Worm (Caenorhabditis elegans) whole organism, midembryonic: ENCODE data around the gene cec-6.

Source experiments
- T22C8.4 ChIP-seq: fragments of 200-800 bp; sonication (Bioruptor generic); IDR thresholded peaks from 2 replicates; pipeline ENCODE4 v1.3.6; 2022; ENCODE audit warnings: missing genetic modification characterization, missing compliant biosample characterization
- cog-1 ChIP-seq: sonication (generic microtip); optimal IDR thresholded peaks from 2 replicates; lab custom pipeline; 2016; ENCODE audit warnings: missing genetic modification characterization, missing compliant biosample characterization
- flt-1 ChIP-seq: fragments of 200-800 bp; sonication (Bioruptor generic); IDR thresholded peaks from 2 replicates; pipeline ENCODE4 v1.3.6; 2022; ENCODE audit warnings: missing genetic modification characterization, missing compliant biosample characterization
- klf-2 ChIP-seq: fragments of 200-800 bp; sonication (Bioruptor generic); conservative IDR thresholded peaks from 2 replicates; pipeline ENCODE4 v1.3.6; 2022; ENCODE audit warnings: missing genetic modification reagents, missing genetic modification characterization, missing compliant biosample characterization
- med-1 ChIP-seq: sonication (generic microtip); optimal IDR thresholded peaks from 2 replicates; lab custom pipeline; 2017; ENCODE audit warnings: missing genetic modification characterization, mild to moderate bottlenecking, missing compliant biosample characterization, antibody characterized with exemption, missing genetic modification reagents; ENCODE audit not compliant: insufficient read depth
- ref-1 ChIP-seq: fragments of 200-800 bp; sonication (Bioruptor generic); conservative IDR thresholded peaks from 2 replicates; pipeline ENCODE4 v1.3.6; 2022; ENCODE audit warnings: missing genetic modification reagents, missing genetic modification characterization, missing compliant biosample characterization
- tab-1 ChIP-seq: fragments of 200-800 bp; sonication (Bioruptor generic); IDR thresholded peaks from 2 replicates; pipeline ENCODE4 v1.3.6; 2022; ENCODE audit warnings: missing genetic modification characterization, missing compliant biosample characterization
- ztf-23 ChIP-seq: fragments of 200-800 bp; sonication (Bioruptor generic); IDR thresholded peaks from 2 replicates; pipeline ENCODE4 v1.3.6; 2022; ENCODE audit warnings: missing genetic modification reagents, missing genetic modification characterization, missing compliant biosample characterization
- ztf-29 ChIP-seq: fragments of 200-800 bp; sonication (Bioruptor generic); IDR thresholded peaks from 2 replicates; pipeline ENCODE4 v1.3.6; 2022; ENCODE audit warnings: missing genetic modification reagents, missing genetic modification characterization, missing compliant biosample characterization

Gene cec-6

ce11 chrIV:5583184-5583583 is 38.5 kb downstream of the cec-6 start:
- no peak for TF ChIP-seq tab-1 (GFP tag; lab: Robert Waterston, UW)
- no peak for TF ChIP-seq med-1
- no peak for TF ChIP-seq T22C8.4
- no peak for TF ChIP-seq ztf-29 (GFP tag; lab: Robert Waterston, UW)
- no peak for TF ChIP-seq ref-1 (GFP tag; lab: Robert Waterston, UW)
- no peak for TF ChIP-seq ztf-23 (GFP tag; lab: Robert Waterston, UW)
- TF ChIP-seq flt-1 (GFP tag; lab: Robert Waterston, UW): no peak
- no peak for TF ChIP-seq cog-1 (tag; lab: Kevin White, UChicago)

ce11 chrIV:5584384-5584783 is 39.7 kb downstream of the cec-6 start, which contains the start of gene fkh-7:
Gene fkh-7, plus strand, starts transcription at chrIV:5584684.
- no peak for TF ChIP-seq cog-1 (tag; lab: Kevin White, UChicago)
- TF ChIP-seq ref-1 (GFP tag; lab: Robert Waterston, UW): no peak
- TF ChIP-seq flt-1 (GFP tag; lab: Robert Waterston, UW): no peak

- TF ChIP-seq ztf-23 (GFP tag; lab: Robert Waterston, UW) (no peak), ztf-29 (GFP tag; lab: Robert Waterston, UW) (no peak), ref-1 (GFP tag; lab: Robert Waterston, UW) (no peak), flt-1 (GFP tag; lab: Robert Waterston, UW) (no peak), klf-2 (GFP tag; lab: Robert Waterston, UW) (no peak), tab-1 (GFP tag; lab: Robert Waterston, UW) (no peak)
These were observed 41.7 kb downstream of the cec-6 start for ce11 chrIV:5586320-5586720.

- TF ChIP-seq ztf-29 (GFP tag; lab: Robert Waterston, UW): no peak
- TF ChIP-seq tab-1 (GFP tag; lab: Robert Waterston, UW): no peak
- TF ChIP-seq ref-1 (GFP tag; lab: Robert Waterston, UW): no peak
- no peak for TF ChIP-seq ztf-23 (GFP tag; lab: Robert Waterston, UW)
- TF ChIP-seq cog-1 (tag; lab: Kevin White, UChicago): no peak
- TF ChIP-seq T22C8.4: no peak
- no peak for TF ChIP-seq med-1
- no peak for TF ChIP-seq flt-1 (GFP tag; lab: Robert Waterston, UW)
- no peak for TF ChIP-seq klf-2 (GFP tag; lab: Robert Waterston, UW)
These were observed 43.6 kb downstream of the cec-6 start for ce11 chrIV:5587964-5588860.

ce11 chrIV:5590120-5590519 is 45.5 kb downstream of the cec-6 start:
- TF ChIP-seq ztf-23 (GFP tag; lab: Robert Waterston, UW): no peak
- no peak for TF ChIP-seq ztf-29 (GFP tag; lab: Robert Waterston, UW)
- no peak for TF ChIP-seq med-1
- TF ChIP-seq ref-1 (GFP tag; lab: Robert Waterston, UW): no peak
- no peak for TF ChIP-seq cog-1 (tag; lab: Kevin White, UChicago)
- TF ChIP-seq tab-1 (GFP tag; lab: Robert Waterston, UW): no peak
- TF ChIP-seq klf-2 (GFP tag; lab: Robert Waterston, UW): no peak
- TF ChIP-seq T22C8.4: no peak
- no peak for TF ChIP-seq flt-1 (GFP tag; lab: Robert Waterston, UW)

ce11 chrIV:5591134-5591533 is 46.5 kb downstream of the cec-6 start:
- TF ChIP-seq cog-1 (tag; lab: Kevin White, UChicago) (no peak), tab-1 (GFP tag; lab: Robert Waterston, UW) (no peak), med-1 (no peak), ztf-29 (GFP tag; lab: Robert Waterston, UW) (no peak), flt-1 (GFP tag; lab: Robert Waterston, UW) (no peak), klf-2 (GFP tag; lab: Robert Waterston, UW) (no peak)

- no peak for TF ChIP-seq cog-1 (tag; lab: Kevin White, UChicago)
- TF ChIP-seq T22C8.4: no peak
- TF ChIP-seq tab-1 (GFP tag; lab: Robert Waterston, UW): no peak
- TF ChIP-seq ztf-29 (GFP tag; lab: Robert Waterston, UW): no peak
- no peak for TF ChIP-seq ref-1 (GFP tag; lab: Robert Waterston, UW)
- TF ChIP-seq flt-1 (GFP tag; lab: Robert Waterston, UW): no peak
- TF ChIP-seq ztf-23 (GFP tag; lab: Robert Waterston, UW): no peak
- TF ChIP-seq med-1: no peak
- no peak for TF ChIP-seq klf-2 (GFP tag; lab: Robert Waterston, UW)
These were observed 48.3 kb downstream of the cec-6 start for ce11 chrIV:5592956-5593355.

- TF ChIP-seq ref-1 (GFP tag; lab: Robert Waterston, UW) (no peak), cog-1 (tag; lab: Kevin White, UChicago) (peak; percentile 31), klf-2 (GFP tag; lab: Robert Waterston, UW) (no peak), flt-1 (GFP tag; lab: Robert Waterston, UW) (no peak), ztf-23 (GFP tag; lab: Robert Waterston, UW) (no peak), tab-1 (GFP tag; lab: Robert Waterston, UW) (no peak)
These were observed 49.1 kb downstream of the cec-6 start for ce11 chrIV:5593804-5594214.

ce11 chrIV:5595567-5595966 is 50.9 kb downstream of the cec-6 start:
- no peak for TF ChIP-seq med-1
- no peak for TF ChIP-seq ref-1 (GFP tag; lab: Robert Waterston, UW)
- TF ChIP-seq T22C8.4: no peak
- TF ChIP-seq cog-1 (tag; lab: Kevin White, UChicago): no peak
- TF ChIP-seq klf-2 (GFP tag; lab: Robert Waterston, UW): no peak
- no peak for TF ChIP-seq ztf-29 (GFP tag; lab: Robert Waterston, UW)
- no peak for TF ChIP-seq flt-1 (GFP tag; lab: Robert Waterston, UW)
- TF ChIP-seq ztf-23 (GFP tag; lab: Robert Waterston, UW): no peak
- no peak for TF ChIP-seq tab-1 (GFP tag; lab: Robert Waterston, UW)
